Worm (Caenorhabditis elegans): ENCODE data around the gene rab-33.

Gene rab-33

DNA sequence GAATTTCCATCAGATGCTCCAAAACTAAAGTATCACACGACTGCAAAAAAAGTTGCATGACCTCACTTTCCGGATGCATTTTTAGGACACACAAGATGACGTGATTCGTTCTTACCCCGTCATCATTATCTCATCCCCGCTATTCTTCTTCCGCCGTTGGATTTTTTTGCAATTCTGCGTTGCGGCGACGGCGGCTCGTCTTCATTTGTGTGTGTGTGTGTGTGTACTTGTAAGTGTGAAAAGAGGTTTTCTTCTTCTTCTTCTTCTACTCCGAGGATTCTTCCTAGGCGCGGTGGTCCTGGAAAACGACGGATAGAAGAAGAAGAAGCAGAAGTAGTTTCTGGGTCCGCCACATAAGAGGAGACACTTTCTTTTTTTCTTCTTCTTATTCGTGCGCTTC lies 12.1 kb upstream of the rab-33 start:
- no peak for TF ChIP-seq efl-1 (GFP tag; optimal IDR thresholded peaks at IDR 0.05)
- no peak for TF ChIP-seq T07F8.4 (tag; optimal IDR thresholded peaks at IDR 0.05)
- no peak for TF ChIP-seq ceh-79 (tag; optimal IDR thresholded peaks at IDR 0.05)
- no peak for TF ChIP-seq lin-35 (GFP tag; optimal IDR thresholded peaks at IDR 0.05)
- no peak for TF ChIP-seq mel-28 (tag; optimal IDR thresholded peaks at IDR 0.05; ENCODE audit: borderline replicate concordance)
- TF ChIP-seq hrde-1 (tag; optimal IDR thresholded peaks at IDR 0.05; ENCODE audit: borderline replicate concordance): no peak
- TF ChIP-seq sptf-2 (GFP tag; optimal IDR thresholded peaks at IDR 0.05): no peak
- no peak for TF ChIP-seq B0336.3 (GFP tag; IDR thresholded peaks at IDR 0.05)
- no peak for TF ChIP-seq Y53F4B.3 (GFP tag; IDR thresholded peaks at IDR 0.05)
- no peak for TF ChIP-seq Y53G8AR.9 (GFP tag; conservative IDR thresholded peaks at IDR 0.05)
- no peak for TF ChIP-seq rpc-1 (optimal IDR thresholded peaks at IDR 0.05)
- no peak for TF ChIP-seq rpc-1 (tag; optimal IDR thresholded peaks at IDR 0.05)
- no peak for TF ChIP-seq cebp-2 (GFP tag; IDR thresholded peaks at IDR 0.05)
- no peak for TF ChIP-seq F22D6.2 (tag; optimal IDR thresholded peaks at IDR 0.05)
- TF ChIP-seq unc-130 (GFP tag; optimal IDR thresholded peaks at IDR 0.05): no peak
- TF ChIP-seq die-1 (tag; optimal IDR thresholded peaks at IDR 0.05): no peak
- TF ChIP-seq K11D2.4 (GFP tag; IDR thresholded peaks at IDR 0.05): no peak
- no peak for TF ChIP-seq gei-17 (GFP tag; optimal IDR thresholded peaks at IDR 0.05)

DNA sequence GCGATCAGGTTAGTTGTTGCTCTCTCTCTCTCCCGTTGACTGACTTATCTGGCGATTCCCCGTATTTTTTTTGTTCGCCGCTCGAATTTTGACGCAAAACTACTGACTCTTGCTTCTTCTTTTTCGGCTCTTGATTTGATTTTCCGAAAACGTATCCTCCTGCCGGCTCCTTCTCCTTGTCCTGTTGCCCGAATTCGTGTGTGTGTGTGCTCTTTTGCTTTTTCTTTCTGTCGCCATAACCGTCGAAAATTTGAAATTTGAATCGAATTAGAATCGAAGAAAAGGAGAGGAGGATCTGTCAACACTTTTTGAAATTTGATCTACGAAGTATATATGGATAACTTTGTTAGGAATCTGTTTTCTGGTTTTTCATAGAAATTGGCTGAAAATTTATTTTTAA lies 8.9 kb upstream of the rab-33 start:
- TF ChIP-seq mel-28 (tag; optimal IDR thresholded peaks at IDR 0.05; ENCODE audit: borderline replicate concordance) (no peak), snpc-3.4 (tag; optimal IDR thresholded peaks at IDR 0.05) (no peak), rpc-1 (optimal IDR thresholded peaks at IDR 0.05) (no peak), rpc-1 (tag; optimal IDR thresholded peaks at IDR 0.05) (no peak), die-1 (tag; optimal IDR thresholded peaks at IDR 0.05) (no peak), B0035.1 (tag; optimal IDR thresholded peaks at IDR 0.05) (no peak), ceh-79 (tag; optimal IDR thresholded peaks at IDR 0.05) (no peak), pbrm-1 (GFP tag; IDR thresholded peaks at IDR 0.05) (no peak), madf-3 (GFP tag; IDR thresholded peaks at IDR 0.05) (no peak), dpff-1 (tag; optimal IDR thresholded peaks at IDR 0.05) (no peak), lin-40 (tag; optimal IDR thresholded peaks at IDR 0.05) (no peak)

DNA sequence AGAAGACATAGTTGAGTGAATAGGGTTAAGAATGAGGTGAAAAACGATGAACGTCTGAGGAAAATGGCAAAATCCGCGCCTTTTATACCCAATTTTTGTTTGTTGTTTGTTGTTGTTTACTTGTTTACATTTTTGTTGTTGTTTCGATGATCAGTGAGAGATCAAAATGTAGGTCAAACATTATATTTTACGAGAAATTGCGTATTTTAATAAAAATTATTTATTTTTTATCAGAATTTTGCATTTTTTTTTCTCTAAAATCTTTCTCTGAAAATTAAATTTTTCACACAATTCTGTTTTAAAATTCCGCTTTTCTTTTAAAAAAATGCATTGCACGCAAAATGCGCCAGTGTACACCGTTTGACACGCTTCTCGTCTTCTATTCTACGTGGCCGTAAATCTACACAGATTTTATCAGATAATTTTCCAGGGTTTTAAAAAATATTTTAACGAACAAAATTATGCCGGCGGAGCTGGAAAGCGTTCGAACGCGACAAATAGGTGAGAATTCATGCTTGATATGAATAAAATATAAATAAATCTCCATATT lies 3.1 kb upstream of the rab-33 start, which contains the start of the genes sip-1 and sly-1:
sip-1 (minus strand) TSS at position 103 of the 550 bp plus-strand sequence.
sly-1 (plus strand) TSS at position 360 of the 550 bp plus-strand sequence.
- peak; percentile 19 for TF ChIP-seq nhr-80 (tag; optimal IDR thresholded peaks at IDR 0.05)
- TF ChIP-seq lin-54 (GFP tag; optimal IDR thresholded peaks at IDR 0.05): peak; percentile 72
- no peak for TF ChIP-seq madf-3 (GFP tag; IDR thresholded peaks at IDR 0.05)
- TF ChIP-seq D2030.7 (GFP tag; IDR thresholded peaks at IDR 0.05): peak; percentile 81
- peak; percentile 86 for TF ChIP-seq mcd-1 (GFP tag; IDR thresholded peaks at IDR 0.05)
- no peak for TF ChIP-seq ekl-4 (GFP tag; IDR thresholded peaks at IDR 0.05)
- TF ChIP-seq T07F8.4 (tag; optimal IDR thresholded peaks at IDR 0.05): no peak
- peak; percentile 31; the same call in 1 of the 2 replicates for TF ChIP-seq K11D2.4 (GFP tag; IDR thresholded peaks at IDR 0.05)
- peak; percentile 82 for TF ChIP-seq lin-40 (tag; optimal IDR thresholded peaks at IDR 0.05)
- TF ChIP-seq ceh-100 (GFP tag; IDR thresholded peaks at IDR 0.05): 0 out of 2 replicates have a peak, but pooled peaks have one; percentile 16
- peak; percentile 87 for TF ChIP-seq ceh-91 (GFP tag; IDR thresholded peaks at IDR 0.05)
- TF ChIP-seq hsf-1 (GFP tag; IDR thresholded peaks at IDR 0.05): peak; percentile 74; the same call in 1 of the 2 replicates
- no peak for TF ChIP-seq bed-1 (GFP tag; IDR thresholded peaks at IDR 0.05)
- TF ChIP-seq snpc-1.1 (tag; optimal IDR thresholded peaks at IDR 0.05; ENCODE audit: insufficient read depth): peak; percentile 25
- TF ChIP-seq ztf-18 (tag; optimal IDR thresholded peaks at IDR 0.05): peak; percentile 93
- TF ChIP-seq dpl-1 (GFP tag; optimal IDR thresholded peaks at IDR 0.05): peak; percentile 66
- TF ChIP-seq nhr-120 (GFP tag; IDR thresholded peaks at IDR 0.05): no peak
- no peak for TF ChIP-seq snpc-4 (GFP tag; optimal IDR thresholded peaks at IDR 0.05)
- TF ChIP-seq snpc-4 (tag; optimal IDR thresholded peaks at IDR 0.05): peak in 2 of 4 experiments; percentile 13 to 68
- TF ChIP-seq lin-35 (GFP tag; optimal IDR thresholded peaks at IDR 0.05): peak in 1 of 3 experiments; percentile 84
- TF ChIP-seq F33H1.4 (GFP tag; IDR thresholded peaks at IDR 0.05): peak; percentile 63
- TF ChIP-seq tbp1 (GFP tag; optimal IDR thresholded peaks at IDR 0.05): peak; percentile 40
- TF ChIP-seq attf-5 (GFP tag; optimal IDR thresholded peaks at IDR 0.05): peak; percentile 66
- no peak for TF ChIP-seq cebp-1 (GFP tag; IDR thresholded peaks at IDR 0.05)
- TF ChIP-seq cebp-1 (tag; optimal IDR thresholded peaks at IDR 0.05): peak; percentile 25
- no peak for TF ChIP-seq lin-26 (GFP tag; IDR thresholded peaks at IDR 0.05)
- TF ChIP-seq efl-1 (GFP tag; optimal IDR thresholded peaks at IDR 0.05): peak; percentile 84
